Worm (Caenorhabditis elegans) whole organism, mixed stage, embryonic: ENCODE data around the gene F16G10.6.

ENCODE experiments used
- blmp-1 ChIP-seq: fragments of 150-350 bp; optimal IDR thresholded peaks from 2 replicates; lab custom pipeline; 2014; ENCODE audit warnings: missing biosample characterization, missing genetic modification characterization
- elt-3 ChIP-seq: fragments of 150-350 bp; optimal IDR thresholded peaks from 2 replicates; lab custom pipeline; 2014; ENCODE audit warnings: missing biosample characterization, missing genetic modification characterization
- lin-13 ChIP-seq: fragments of 150-350 bp; optimal IDR thresholded peaks from 2 replicates; lab custom pipeline; 2014; ENCODE audit warnings: missing biosample characterization, missing genetic modification characterization
- lsy-2 ChIP-seq: fragments of 150-350 bp; optimal IDR thresholded peaks from 2 replicates; lab custom pipeline; 2014; ENCODE audit warnings: missing biosample characterization, missing genetic modification characterization
- mab-5 ChIP-seq: fragments of 150-350 bp; optimal IDR thresholded peaks from 2 replicates; lab custom pipeline; 2014; ENCODE audit warnings: missing biosample characterization, missing genetic modification characterization
- nhr-237 ChIP-seq: fragments of 150-350 bp; optimal IDR thresholded peaks from 2 replicates; lab custom pipeline; 2014; ENCODE audit warnings: missing biosample characterization, missing genetic modification characterization
- nhr-28 ChIP-seq: fragments of 150-350 bp; optimal IDR thresholded peaks from 2 replicates; lab custom pipeline; 2014; ENCODE audit warnings: missing biosample characterization, missing genetic modification characterization
- nhr-76 ChIP-seq: sonication (generic microtip); optimal IDR thresholded peaks from 2 replicates; lab custom pipeline; 2017; ENCODE audit warnings: missing biosample characterization, missing genetic modification characterization
- sem-2 ChIP-seq: fragments of 200-800 bp; sonication (Bioruptor generic); optimal IDR thresholded peaks from 2 replicates; lab custom pipeline; 2018; ENCODE audit warnings: mild to moderate bottlenecking, missing genetic modification characterization, missing compliant biosample characterization
- snpc-4 ChIP-seq: fragments of 150-350 bp; optimal IDR thresholded peaks from 2 replicates; lab custom pipeline; 2014; ENCODE audit warnings: missing biosample characterization, missing genetic modification characterization
- sptf-1 ChIP-seq: sonication (generic microtip); optimal IDR thresholded peaks from 2 replicates; lab custom pipeline; 2017; ENCODE audit warnings: mild to moderate bottlenecking, missing genetic modification characterization, moderate library complexity, missing compliant biosample characterization
- unc-62 ChIP-seq: fragments of 150-350 bp; optimal IDR thresholded peaks from 2 replicates; lab custom pipeline; 2014; ENCODE audit warnings: missing biosample characterization, missing genetic modification reagents, missing genetic modification characterization
- ztf-11 ChIP-seq: fragments of 150-350 bp; optimal IDR thresholded peaks from 2 replicates; lab custom pipeline; 2014; ENCODE audit warnings: missing biosample characterization, missing genetic modification characterization

ce11 chrII:2330462-2330861, 47.2 kb downstream of the F16G10.6 start:
- no peak for TF ChIP-seq ztf-11 (tag; lab: Kevin White, UChicago)
- no peak for TF ChIP-seq nhr-28 (tag; lab: Kevin White, UChicago)
- TF ChIP-seq snpc-4 (tag; lab: Kevin White, UChicago) = no peak
- no peak for TF ChIP-seq sptf-1
- TF ChIP-seq unc-62 = no peak
- TF ChIP-seq nhr-76 (tag; lab: Kevin White, UChicago) = no peak
- no peak for TF ChIP-seq sem-2 (GFP tag; lab: Kevin White, UChicago)
- no peak for TF ChIP-seq nhr-237 (tag; lab: Kevin White, UChicago)
- TF ChIP-seq mab-5 (tag; lab: Kevin White, UChicago) = no peak
- no peak for TF ChIP-seq blmp-1
- no peak for TF ChIP-seq lsy-2 (tag; lab: Kevin White, UChicago)
- TF ChIP-seq elt-3 = no peak
- TF ChIP-seq lin-13 (tag; lab: Kevin White, UChicago) = no peak
